Fruit fly (Drosophila melanogaster) whole organism, embryonic: ENCODE data around the gene CG1572.
A peak's percentile ranks its signal among the peaks of the same experiment; 100 is the strongest.

Experiments used
- Atf3 ChIP-seq: fragments of 200-800 bp; sonication (Bioruptor generic); optimal IDR thresholded peaks from 3 replicates; lab custom pipeline; 2016; ENCODE audit warnings: missing biosample characterization, missing genetic modification characterization
- Awh ChIP-seq: fragments of 200-800 bp; sonication (Bioruptor generic); IDR thresholded peaks from 2 replicates; pipeline ENCODE4, ENCODE4 v1.3.6; 2022; ENCODE audit warnings: missing biosample characterization, missing genetic modification characterization
- Blimp-1 ChIP-seq: fragments of 200-800 bp; sonication (Bioruptor generic); optimal IDR thresholded peaks from 3 replicates; lab custom pipeline; 2018; ENCODE audit warnings: missing biosample characterization, missing genetic modification characterization, mild to moderate bottlenecking, moderate library complexity, missing genetic modification reagents
- CG10267 ChIP-seq: fragments of 200-800 bp; sonication (Bioruptor generic); optimal IDR thresholded peaks from 2 replicates; lab custom pipeline; 2018; ENCODE audit warnings: missing biosample characterization, mild to moderate bottlenecking, missing genetic modification characterization, moderate library complexity
- CG11695 ChIP-seq: fragments of 200-800 bp; sonication (Bioruptor generic); IDR thresholded peaks from 3 replicates; pipeline ENCODE4 v1.3.6; 2022; ENCODE audit warnings: missing biosample characterization, missing genetic modification characterization
- CG12299 ChIP-seq: fragments of 200-800 bp; sonication (Bioruptor generic); optimal IDR thresholded peaks from 2 replicates; lab custom pipeline; 2018; ENCODE audit warnings: missing biosample characterization, mild to moderate bottlenecking, missing genetic modification characterization
- CG1602 ChIP-seq: fragments of 200-800 bp; sonication (Bioruptor generic); optimal IDR thresholded peaks from 3 replicates; lab custom pipeline; 2016; ENCODE audit warnings: missing biosample characterization, missing genetic modification characterization
- CG17385 ChIP-seq: fragments of 200-800 bp; sonication (Bioruptor generic); optimal IDR thresholded peaks from 3 replicates; lab custom pipeline; 2018; ENCODE audit warnings: missing biosample characterization, mild to moderate bottlenecking, missing genetic modification characterization
- CG18011 ChIP-seq: fragments of 200-800 bp; sonication (Bioruptor generic); optimal IDR thresholded peaks from 2 replicates; lab custom pipeline; 2017; ENCODE audit warnings: missing biosample characterization, missing genetic modification characterization, mild to moderate bottlenecking, moderate library complexity, missing genotype
- CG18476 ChIP-seq: fragments of 200-800 bp; sonication (Bioruptor generic); optimal IDR thresholded peaks from 2 replicates; lab custom pipeline; 2016; ENCODE audit warnings: missing biosample characterization, mild to moderate bottlenecking, missing genetic modification characterization
- CG18599 ChIP-seq: fragments of 200-800 bp; sonication (Bioruptor generic); optimal IDR thresholded peaks from 3 replicates; lab custom pipeline; 2017; ENCODE audit warnings: missing biosample characterization, missing genetic modification characterization, mild to moderate bottlenecking, moderate library complexity, missing genetic modification reagents
- CG18764 ChIP-seq: fragments of 200-800 bp; sonication (Bioruptor generic); optimal IDR thresholded peaks from 3 replicates; lab custom pipeline; 2016; ENCODE audit warnings: missing biosample characterization, missing genetic modification characterization
- CG31224 ChIP-seq: fragments of 200-800 bp; sonication (Bioruptor generic); IDR thresholded peaks from 2 replicates; pipeline ENCODE4 v1.3.6; 2022; ENCODE audit warnings: missing biosample characterization, missing genetic modification characterization
- CG34422 ChIP-seq: fragments of 200-800 bp; sonication (Bioruptor generic); IDR thresholded peaks from 3 replicates; pipeline ENCODE4 v1.3.6; 2022; ENCODE audit warnings: missing biosample characterization, missing genetic modification characterization
- CG3726 ChIP-seq: fragments of 200-800 bp; sonication (Bioruptor generic); IDR thresholded peaks from 3 replicates; pipeline ENCODE4, ENCODE4 v1.3.6; 2022; ENCODE audit warnings: missing biosample characterization, missing genetic modification characterization
- CG3838 ChIP-seq: fragments of 200-800 bp; sonication (Bioruptor generic); optimal IDR thresholded peaks from 3 replicates; lab custom pipeline; 2016; ENCODE audit warnings: missing biosample characterization, missing genetic modification characterization
- CG4404 ChIP-seq: fragments of 200-800 bp; sonication (Bioruptor generic); IDR thresholded peaks from 2 replicates; pipeline ENCODE4 v1.3.6; 2022; ENCODE audit warnings: missing biosample characterization, missing genetic modification characterization
- CrebB ChIP-seq: fragments of 200-800 bp; sonication (Bioruptor generic); optimal IDR thresholded peaks from 3 replicates; lab custom pipeline; 2018; ENCODE audit warnings: missing biosample characterization, mild to moderate bottlenecking, missing genetic modification characterization
- Dp ChIP-seq: fragments of 200-800 bp; sonication (Bioruptor generic); optimal IDR thresholded peaks from 2 replicates; lab custom pipeline; 2018; ENCODE audit warnings: missing biosample characterization, mild to moderate bottlenecking, missing genetic modification characterization, moderate library complexity
- Ets65A ChIP-seq: fragments of 200-800 bp; sonication (Bioruptor generic); peaks from one replicate; lab custom pipeline; 2016; ENCODE audit warnings: missing biosample characterization, missing genetic modification characterization
- Gsc ChIP-seq: fragments of 200-800 bp; sonication (Bioruptor generic); IDR thresholded peaks from 2 replicates; pipeline ENCODE4 v1.3.6; 2022; ENCODE audit warnings: missing biosample characterization, missing genetic modification characterization
- Hey ChIP-seq: fragments of 200-800 bp; sonication (Bioruptor generic); optimal IDR thresholded peaks from 3 replicates; lab custom pipeline; 2018; ENCODE audit warnings: missing biosample characterization, mild to moderate bottlenecking, missing genetic modification characterization
- Hr78 ChIP-seq, 2 experiments: fragments of 200-800 bp in 1 of 2; fragments of >200 bp in 1 of 2; sonication (Bioruptor generic) in 1 of 2; optimal IDR thresholded peaks; 2 replicates each; lab custom pipeline; 2017 to 2019; ENCODE audit warnings: missing biosample characterization in 2 of 2, missing genetic modification characterization in 2 of 2, mild to moderate bottlenecking in 1 of 2, moderate library complexity in 1 of 2
- MESR4 ChIP-seq: fragments of 200-800 bp; sonication (Bioruptor generic); optimal IDR thresholded peaks from 2 replicates; lab custom pipeline; 2018; ENCODE audit warnings: missing biosample characterization, mild to moderate bottlenecking, missing genetic modification characterization, moderate library complexity
- Mrtf ChIP-seq: fragments of 200-800 bp; sonication (Bioruptor generic); IDR thresholded peaks from 3 replicates; pipeline ENCODE4 v1.3.6; 2022; ENCODE audit warnings: missing biosample characterization, missing genetic modification characterization
- NC2β ChIP-seq: fragments of 200-800 bp; sonication (Bioruptor generic); optimal IDR thresholded peaks from 2 replicates; lab custom pipeline; 2016; ENCODE audit warnings: missing biosample characterization, missing genetic modification characterization
- Nf-YB ChIP-seq: fragments of 200-800 bp; sonication (Bioruptor generic); optimal IDR thresholded peaks from 3 replicates; lab custom pipeline; 2019; ENCODE audit warnings: missing biosample characterization, mild to moderate bottlenecking, missing genetic modification characterization, moderate library complexity
- Ptx1 ChIP-seq: fragments of 200-800 bp; sonication (Bioruptor generic); IDR thresholded peaks from 2 replicates; pipeline ENCODE4 v1.3.6; 2022; ENCODE audit warnings: missing biosample characterization, missing genetic modification characterization
- Scr ChIP-seq: fragments of 200-800 bp; sonication (Bioruptor generic); IDR thresholded peaks from 2 replicates; pipeline ENCODE4 v1.3.6; 2022; ENCODE audit warnings: missing biosample characterization, missing genetic modification characterization; ENCODE audit not compliant: partially characterized antibody
- Spps ChIP-seq: fragments of 200-800 bp; sonication (Bioruptor generic); optimal IDR thresholded peaks from 2 replicates; lab custom pipeline; 2018; ENCODE audit warnings: missing biosample characterization, mild to moderate bottlenecking, missing genetic modification characterization
- Trl ChIP-seq, 3 experiments: fragments of >200 bp in 2 of 3; fragments of 200-800 bp in 1 of 3; sonication (Bioruptor generic) in 1 of 3; optimal IDR thresholded peaks; 2 replicates in 1 of 3; 3 replicates in 2 of 3; lab custom pipeline; 2016 to 2017; ENCODE audit warnings: missing biosample characterization in 1 of 3, missing genetic modification characterization in 1 of 3
- esg ChIP-seq: fragments of 200-800 bp; sonication (Bioruptor generic); conservative IDR thresholded peaks from 2 replicates; pipeline ENCODE4 v1.3.6; 2022; ENCODE audit warnings: missing biosample characterization, missing genetic modification characterization
- exex ChIP-seq: fragments of 200-800 bp; sonication (Bioruptor generic); optimal IDR thresholded peaks from 4 replicates; lab custom pipeline; 2018; ENCODE audit warnings: missing biosample characterization, mild to moderate bottlenecking, missing genetic modification characterization, moderate library complexity
- fd64A ChIP-seq: fragments of 200-800 bp; sonication (Bioruptor generic); optimal IDR thresholded peaks from 3 replicates; lab custom pipeline; 2018; ENCODE audit warnings: missing biosample characterization, mild to moderate bottlenecking, missing genetic modification characterization
- gfzf ChIP-seq: fragments of 200-800 bp; sonication (Bioruptor generic); optimal IDR thresholded peaks from 2 replicates; lab custom pipeline; 2016; ENCODE audit warnings: missing biosample characterization, mild to moderate bottlenecking, missing genetic modification characterization, moderate library complexity
- grn ChIP-seq: fragments of 200-800 bp; sonication (Bioruptor generic); optimal IDR thresholded peaks from 3 replicates; lab custom pipeline; 2017; ENCODE audit warnings: missing biosample characterization, missing genetic modification characterization
- h ChIP-seq: fragments of >200 bp; optimal IDR thresholded peaks from 2 replicates; lab custom pipeline; 2017
- hb ChIP-seq: fragments of 200-800 bp; sonication (Bioruptor generic); IDR thresholded peaks from 3 replicates; pipeline ENCODE4 v1.3.6; 2022; ENCODE audit warnings: missing biosample characterization, missing genetic modification characterization; ENCODE audit not compliant: partially characterized antibody
- hth ChIP-seq: fragments of >200 bp; optimal IDR thresholded peaks from 2 replicates; lab custom pipeline; 2017; ENCODE audit warnings: inconsistent platforms
- ken ChIP-seq: fragments of 200-800 bp; sonication (Bioruptor generic); IDR thresholded peaks from 3 replicates; pipeline ENCODE4 v1.3.6; 2022; ENCODE audit warnings: missing biosample characterization, missing genetic modification characterization
- maf-S ChIP-seq: fragments of 200-800 bp; sonication (Bioruptor generic); optimal IDR thresholded peaks from 2 replicates; lab custom pipeline; 2016; ENCODE audit warnings: missing biosample characterization, missing genetic modification characterization
- p53 ChIP-seq: fragments of 200-800 bp; sonication (Bioruptor generic); optimal IDR thresholded peaks from 2 replicates; lab custom pipeline; 2016; ENCODE audit warnings: missing biosample characterization, missing genetic modification characterization
- pan ChIP-seq, 4 experiments: fragments of >200 bp in 3 of 4; fragments of 200-800 bp in 1 of 4; sonication (Bioruptor generic) in 1 of 4; optimal IDR thresholded peaks in 3 of 4; IDR thresholded peaks in 1 of 4; 2 replicates each; pipeline versions ENCODE4 v1.3.6 to Lab custom; 2017 to 2022; ENCODE audit warnings: missing biosample characterization in 2 of 4, missing genetic modification characterization in 2 of 4, mixed read lengths in 1 of 4
- repo ChIP-seq: fragments of 200-800 bp; sonication (Bioruptor generic); optimal IDR thresholded peaks from 2 replicates; lab custom pipeline; 2016; ENCODE audit warnings: missing biosample characterization, missing genetic modification characterization
- sr ChIP-seq: fragments of 200-800 bp; sonication (Bioruptor generic); IDR thresholded peaks from 3 replicates; pipeline ENCODE4 v1.3.6; 2022; ENCODE audit warnings: missing biosample characterization, missing genetic modification characterization
- sug ChIP-seq: fragments of 200-800 bp; optimal IDR thresholded peaks from 2 replicates; lab custom pipeline; 2019; ENCODE audit warnings: missing biosample characterization, mild to moderate bottlenecking, missing genetic modification characterization, moderate library complexity
- unc-4 ChIP-seq: fragments of 200-800 bp; sonication (Bioruptor generic); IDR thresholded peaks from 2 replicates; pipeline ENCODE4 v1.3.6; 2022; ENCODE audit warnings: missing biosample characterization, missing genetic modification characterization; ENCODE audit not compliant: partially characterized antibody

The CG1572 gene

dm6 chrX:11559728-11560724 is 1.6 kb upstream of the CG1572 start (continued):
- TF ChIP-seq Hey (tag; lab: Kevin White, UChicago) (no peak), Atf3 (GFP tag; lab: Kevin White, UChicago) (no peak), Blimp-1 (GFP tag; lab: Kevin White, UChicago) (peak; percentile 76), CG18476 (peak; percentile 8), CG10267 (tag; lab: Kevin White, UChicago) (peak; percentile 78), CG3726 (GFP tag; lab: Robert Waterston, UW) (0 out of 3 replicates have a peak, but pooled peaks have one; percentile 27), CrebB (tag; lab: Kevin White, UChicago) (peak; percentile 74), sug (tag; lab: Kevin White, UChicago) (peak; percentile 88), CG34422 (GFP tag; lab: Robert Waterston, UW) (peak; percentile 49), Ptx1 (GFP tag; lab: Robert Waterston, UW) (peak; percentile 80), CG4404 (GFP tag; lab: Robert Waterston, UW) (0 out of 2 replicates have a peak, but pooled peaks have one; percentile 17), h (lab: Kevin White, UChicago) (no peak), CG12299 (peak; percentile 58), esg (peak; percentile 63), Awh (GFP tag; lab: Robert Waterston, UW) (peak; percentile 56; the same call in 1 of the 2 replicates), hth (lab: Kevin White, UChicago) (no peak), Scr (GFP tag; lab: Robert Waterston, UW) (no peak), Gsc (GFP tag; lab: Robert Waterston, UW) (no peak), CG1602 (GFP tag; lab: Kevin White, UChicago) (peak; percentile 75), CG31224 (peak; percentile 62), fd64A (peak; percentile 6), sr (GFP tag; lab: Robert Waterston, UW) (no peak), CG3838 (peak; percentile 2), unc-4 (GFP tag; lab: Robert Waterston, UW) (no peak), Nf-YB (peak; percentile 75), CG17385 (GFP tag; lab: Kevin White, UChicago) (peak; percentile 86), CG18011 (peak; percentile 57), repo (GFP tag; lab: Kevin White, UChicago) (no peak), NC2β (GFP tag; lab: Kevin White, UChicago) (no peak), Hr78 (GFP tag; optimal IDR thresholded peaks at IDR 0.05; lab: Kevin White, UChicago) (peak in 1 of 2 experiments; percentile 81), Trl (optimal IDR thresholded peaks at IDR 0.05; lab: Kevin White, UChicago) (no peak), Trl (GFP tag; optimal IDR thresholded peaks at IDR 0.05; lab: Kevin White, UChicago) (peak; percentile 9), pan (optimal IDR thresholded peaks at IDR 0.05; lab: Kevin White, UChicago) (no peak), pan (GFP tag; optimal IDR thresholded peaks at IDR 0.05 in 1 of 2, IDR thresholded peaks at IDR 0.05 in 1 of 2) (peak in 1 of 2 experiments; percentile 65), ken (GFP tag; lab: Robert Waterston, UW) (no peak; the same call in 2 of the 3 replicates), Mrtf (GFP tag; lab: Robert Waterston, UW) (peak; percentile 35; the same call in 1 of the 3 replicates), p53 (no peak), Ets65A (peak; percentile 56), gfzf (GFP tag; lab: Kevin White, UChicago) (no peak), exex (tag; lab: Kevin White, UChicago) (peak; percentile 57), CG11695 (GFP tag; lab: Robert Waterston, UW) (peak; percentile 89), grn (GFP tag; lab: Kevin White, UChicago) (no peak), Dp (no peak), MESR4 (GFP tag; lab: Kevin White, UChicago) (no peak), maf-S (GFP tag; lab: Kevin White, UChicago) (no peak), CG18599 (peak; percentile 89), CG18764 (peak; percentile 23), Spps (tag; lab: Kevin White, UChicago) (peak; percentile 18), hb (GFP tag; lab: Robert Waterston, UW) (no peak)
